Worm (Caenorhabditis elegans): ENCODE measurements around the gene C27D6.12.

Gene C27D6.12

ce11 chrII:5141945-5142514 lies 35.8 kb downstream of the C27D6.12 start, which contains the start of gene nas-29:
nas-29 (minus strand) TSS chrII:5142036.
- no peak for TF ChIP-seq zfp-2 (tag; optimal IDR thresholded peaks at IDR 0.05)
- TF ChIP-seq skn-1 (tag; optimal IDR thresholded peaks at IDR 0.05), result no peak
- peak; percentile 97 for TF ChIP-seq nhr-28 (tag; optimal IDR thresholded peaks at IDR 0.05)
- TF ChIP-seq aha-1 (tag), result peak; percentile 95
- TF ChIP-seq dve-1 (tag; optimal IDR thresholded peaks at IDR 0.05; ENCODE audit: insufficient read depth), result peak; percentile 86
- no peak for TF ChIP-seq snpc-1.2 (GFP tag; IDR thresholded peaks at IDR 0.05)
- 0 out of 2 replicates have a peak, but pooled peaks have one; percentile 28 for TF ChIP-seq lin-1 (GFP tag; IDR thresholded peaks at IDR 0.05)
- TF ChIP-seq nhr-6 (tag; optimal IDR thresholded peaks at IDR 0.05), result no peak
- TF ChIP-seq dmd-6 (GFP tag; IDR thresholded peaks at IDR 0.05), result peak; percentile 64; the same call in 1 of the 2 replicates
- peak; percentile 42 for TF ChIP-seq nhr-48 (tag; optimal IDR thresholded peaks at IDR 0.05)
- peak; percentile 81 for TF ChIP-seq pqm-1 (tag; optimal IDR thresholded peaks at IDR 0.05)
- TF ChIP-seq daf-16 (GFP tag; optimal IDR thresholded peaks at IDR 0.05), result no peak
- peak; percentile 82 for TF ChIP-seq daf-16 (tag; optimal IDR thresholded peaks at IDR 0.05)
- peak; percentile 93 for TF ChIP-seq mxl-3 (GFP tag; optimal IDR thresholded peaks at IDR 0.05)
- peak; percentile 76 for TF ChIP-seq nhr-77 (tag; optimal IDR thresholded peaks at IDR 0.05)
- no peak for TF ChIP-seq ceh-32 (tag; optimal IDR thresholded peaks at IDR 0.05; ENCODE audit: poor library complexity)
- peak; percentile 49 for TF ChIP-seq hlh-30 (tag; optimal IDR thresholded peaks at IDR 0.05; ENCODE audit: insufficient read depth)
- TF ChIP-seq mdl-1 (tag; optimal IDR thresholded peaks at IDR 0.05), result peak in 1 of 2 experiments; percentile 89

- TF ChIP-seq madf-5 (GFP tag; IDR thresholded peaks at IDR 0.05), result no peak
- peak; percentile 59 for TF ChIP-seq aha-1 (tag)
Observed at ce11 chrII:5136296-5136767, 41.5 kb downstream of the C27D6.12 start, which contains the start of gene F58A6.2. F58A6.2 (plus strand) TSS chrII:5136717.

ce11 chrII:5131800-5132199 lies 46.0 kb downstream of the C27D6.12 start:
- TF ChIP-seq hlh-30 (tag; optimal IDR thresholded peaks at IDR 0.05; ENCODE audit: insufficient read depth), result no peak
- TF ChIP-seq nhr-6 (tag; optimal IDR thresholded peaks at IDR 0.05), result no peak
- TF ChIP-seq F49E8.2 (tag; optimal IDR thresholded peaks at IDR 0.05; ENCODE audit: borderline replicate concordance), result no peak
- TF ChIP-seq Y5F2A.4 (GFP tag; optimal IDR thresholded peaks at IDR 0.05), result no peak
- no peak for TF ChIP-seq Y75B8A.6 (GFP tag; IDR thresholded peaks at IDR 0.05)
- TF ChIP-seq mes-2 (tag; optimal IDR thresholded peaks at IDR 0.05; ENCODE audit: poor library complexity, severe bottlenecking), result no peak
- peak in 1 of 2 experiments; percentile 90 for TF ChIP-seq unc-62 (GFP tag; optimal IDR thresholded peaks at IDR 0.05 in 1 of 2)
- no peak for TF ChIP-seq unc-62 (tag; optimal IDR thresholded peaks at IDR 0.05)
- TF ChIP-seq tra-1 (GFP tag; IDR thresholded peaks at IDR 0.05), result no peak
- TF ChIP-seq nhr-11 (tag; optimal IDR thresholded peaks at IDR 0.05), result no peak

ce11 chrII:5130081-5130480 lies 47.7 kb downstream of the C27D6.12 start, which contains the start of gene lgc-56:
lgc-56 (plus strand) TSS chrII:5130381.
- no peak for TF ChIP-seq nhr-6 (tag; optimal IDR thresholded peaks at IDR 0.05)
- peak in 1 of 2 experiments; percentile 22 for TF ChIP-seq unc-62 (GFP tag; optimal IDR thresholded peaks at IDR 0.05 in 1 of 2)
- TF ChIP-seq unc-62 (tag; optimal IDR thresholded peaks at IDR 0.05), result no peak

Data from whole organism, L4 larva.